Worm (Caenorhabditis elegans) whole organism, L4 larva: ENCODE data around the gene C50D2.1.

Source experiments
- nhr-11 ChIP-seq: fragments of 150-350 bp; optimal IDR thresholded peaks from 2 replicates; lab custom pipeline; 2014; ENCODE audit warnings: missing biosample characterization, missing genetic modification characterization
- vab-7 ChIP-seq: fragments of 200-800 bp; sonication (Bioruptor generic); IDR thresholded peaks from 2 replicates; pipeline ENCODE4 v1.3.6; 2022; ENCODE audit warnings: missing genetic modification reagents, missing genetic modification characterization, missing compliant biosample characterization

DNA sequence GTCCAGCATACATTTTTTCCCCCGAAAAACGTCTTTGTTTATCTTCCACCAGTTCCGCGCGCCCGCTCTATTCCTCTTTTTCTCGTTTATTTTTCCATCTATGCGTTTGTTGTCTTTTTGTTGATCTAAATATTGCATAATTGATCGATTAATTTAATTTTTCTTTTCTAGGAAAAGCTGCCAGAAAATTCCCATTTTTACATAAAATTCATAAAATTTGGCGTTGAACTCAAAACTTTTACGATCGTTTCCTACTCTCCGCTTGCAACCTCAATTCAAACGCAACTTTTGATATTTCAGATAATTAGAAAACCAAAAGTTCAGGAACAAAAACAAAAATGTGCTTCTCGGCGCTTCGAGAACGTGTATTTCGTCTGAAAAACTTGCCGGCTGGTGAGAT, 2.5 kb upstream of the C50D2.1 start, which contains the start of gene C50D2.2:
- no peak for TF ChIP-seq nhr-11 (tag; lab: Kevin White, UChicago)
- no peak for TF ChIP-seq vab-7
